Fruit fly (Drosophila melanogaster) whole organism, embryonic: ENCODE measurements around the gene Cp16.
A peak's percentile ranks its signal among the peaks of the same experiment; 100 is the strongest.

Experiments
- Adf1 ChIP-seq: fragments of 200-800 bp; sonication (Bioruptor generic); IDR thresholded peaks from 2 replicates; pipeline ENCODE4 v1.3.6; 2022; ENCODE audit warnings: missing biosample characterization, missing genetic modification characterization
- BEAF-32 ChIP-seq: fragments of 200-800 bp; sonication (Bioruptor generic); optimal IDR thresholded peaks from 3 replicates; lab custom pipeline; 2017; ENCODE audit warnings: missing biosample characterization, missing genetic modification characterization, mild to moderate bottlenecking, moderate library complexity, missing genetic modification reagents
- CG10366 ChIP-seq: fragments of 200-800 bp; sonication (Bioruptor generic); IDR thresholded peaks from 2 replicates; pipeline ENCODE4 v1.3.6; 2022; ENCODE audit warnings: missing biosample characterization, missing genetic modification characterization
- CG10654 ChIP-seq: fragments of 200-800 bp; sonication (Bioruptor generic); optimal IDR thresholded peaks from 2 replicates; lab custom pipeline; 2016; ENCODE audit warnings: missing biosample characterization, missing genetic modification characterization
- CG12104 ChIP-seq: fragments of 200-800 bp; sonication (Bioruptor generic); optimal IDR thresholded peaks from 3 replicates; lab custom pipeline; 2016; ENCODE audit warnings: missing biosample characterization, missing genetic modification characterization
- CG15073 ChIP-seq: fragments of 200-800 bp; sonication (Bioruptor generic); optimal IDR thresholded peaks from 2 replicates; lab custom pipeline; 2016; ENCODE audit warnings: missing biosample characterization, missing genetic modification characterization
- CG15514 ChIP-seq: fragments of 200-800 bp; sonication (Bioruptor generic); optimal IDR thresholded peaks from 3 replicates; lab custom pipeline; 2017; ENCODE audit warnings: missing biosample characterization, missing genetic modification characterization, mild to moderate bottlenecking, moderate library complexity, missing genetic modification reagents
- CG17361 ChIP-seq: fragments of 200-800 bp; sonication (Bioruptor generic); IDR thresholded peaks from 3 replicates; pipeline ENCODE4 v1.3.6; 2022; ENCODE audit warnings: missing biosample characterization, missing genetic modification characterization
- CG17612 ChIP-seq: fragments of 200-800 bp; sonication (Bioruptor generic); IDR thresholded peaks from 2 replicates; pipeline ENCODE4 v1.3.6; 2022; ENCODE audit warnings: missing biosample characterization, missing genetic modification characterization
- CG18599 ChIP-seq: fragments of 200-800 bp; sonication (Bioruptor generic); optimal IDR thresholded peaks from 3 replicates; lab custom pipeline; 2017; ENCODE audit warnings: missing biosample characterization, missing genetic modification characterization, mild to moderate bottlenecking, moderate library complexity, missing genetic modification reagents
- CG2120 ChIP-seq: fragments of 200-800 bp; sonication (Bioruptor generic); optimal IDR thresholded peaks from 3 replicates; lab custom pipeline; 2016; ENCODE audit warnings: missing biosample characterization, missing genetic modification characterization
- CG2199 ChIP-seq: fragments of 200-800 bp; sonication (Bioruptor generic); IDR thresholded peaks from 3 replicates; pipeline ENCODE4 v1.3.6; 2022; ENCODE audit warnings: missing biosample characterization, missing genetic modification characterization
- CG30403 ChIP-seq: fragments of 200-800 bp; sonication (Bioruptor generic); optimal IDR thresholded peaks from 3 replicates; lab custom pipeline; 2016; ENCODE audit warnings: missing biosample characterization, missing genetic modification characterization
- CG3281 ChIP-seq: fragments of 200-800 bp; sonication (Bioruptor generic); optimal IDR thresholded peaks from 3 replicates; lab custom pipeline; 2017; ENCODE audit warnings: missing biosample characterization, mild to moderate bottlenecking, missing genetic modification characterization
- CG3847 ChIP-seq: fragments of 200-800 bp; sonication (Bioruptor generic); IDR thresholded peaks from 2 replicates; pipeline ENCODE4 v1.3.6; 2022; ENCODE audit warnings: missing biosample characterization, missing genetic modification characterization
- CG3995 ChIP-seq: fragments of 200-800 bp; sonication (Bioruptor generic); optimal IDR thresholded peaks from 3 replicates; lab custom pipeline; 2016; ENCODE audit warnings: missing biosample characterization, missing genetic modification characterization
- CG6254 ChIP-seq: fragments of 200-800 bp; sonication (Bioruptor generic); optimal IDR thresholded peaks from 3 replicates; lab custom pipeline; 2017; ENCODE audit warnings: mild to moderate bottlenecking, missing biosample characterization, missing genetic modification reagents, missing genetic modification characterization
- CG6813 ChIP-seq: fragments of 200-800 bp; sonication (Bioruptor generic); optimal IDR thresholded peaks from 2 replicates; lab custom pipeline; 2017; ENCODE audit warnings: missing biosample characterization, missing genetic modification characterization, mild to moderate bottlenecking, moderate library complexity, missing genetic modification reagents
- CG7745 ChIP-seq: fragments of 200-800 bp; sonication (Bioruptor generic); optimal IDR thresholded peaks from 2 replicates; lab custom pipeline; 2018; ENCODE audit warnings: missing biosample characterization, mild to moderate bottlenecking, missing genetic modification characterization, moderate library complexity
- CG8388 ChIP-seq: fragments of 200-800 bp; sonication (Bioruptor generic); optimal IDR thresholded peaks from 2 replicates; lab custom pipeline; 2019; ENCODE audit warnings: missing biosample characterization, mild to moderate bottlenecking, missing genetic modification characterization, moderate library complexity
- CG9876 ChIP-seq: fragments of 200-800 bp; sonication (Bioruptor generic); optimal IDR thresholded peaks from 2 replicates; lab custom pipeline; 2016; ENCODE audit warnings: missing biosample characterization, missing genetic modification characterization
- CHES-1-like ChIP-seq: fragments of 200-800 bp; sonication (Bioruptor generic); optimal IDR thresholded peaks from 2 replicates; lab custom pipeline; 2016; ENCODE audit warnings: missing biosample characterization, missing genetic modification characterization
- CkIIα-i1 ChIP-seq: fragments of 200-800 bp; sonication (Bioruptor generic); IDR thresholded peaks from 2 replicates; pipeline ENCODE4 v1.3.6; 2022; ENCODE audit warnings: missing biosample characterization, missing genetic modification characterization
- Doc2 ChIP-seq: fragments of 200-800 bp; sonication (Bioruptor generic); IDR thresholded peaks from 2 replicates; pipeline ENCODE4 v1.3.6; 2022; ENCODE audit warnings: missing biosample characterization, missing genetic modification characterization
- Fer1 ChIP-seq: fragments of 200-800 bp; sonication (Bioruptor generic); optimal IDR thresholded peaks from 2 replicates; lab custom pipeline; 2017; ENCODE audit warnings: missing biosample characterization, mild to moderate bottlenecking, missing genetic modification characterization
- Hmx ChIP-seq: fragments of 200-800 bp; sonication (Bioruptor generic); optimal IDR thresholded peaks from 2 replicates; lab custom pipeline; 2016; ENCODE audit warnings: missing biosample characterization, missing genetic modification characterization
- Hr39 ChIP-seq: fragments of >200 bp; optimal IDR thresholded peaks from 2 replicates; lab custom pipeline; 2017
- Hr78 ChIP-seq, 2 experiments: fragments of 200-800 bp in 1 of 2; fragments of >200 bp in 1 of 2; sonication (Bioruptor generic) in 1 of 2; optimal IDR thresholded peaks; 2 replicates each; lab custom pipeline; 2017 to 2019; ENCODE audit warnings: missing biosample characterization in 2 of 2, missing genetic modification characterization in 2 of 2, mild to moderate bottlenecking in 1 of 2, moderate library complexity in 1 of 2
- Jarid2 ChIP-seq: fragments of 200-800 bp; sonication (Bioruptor generic); optimal IDR thresholded peaks from 3 replicates; lab custom pipeline; 2017; ENCODE audit warnings: mild to moderate bottlenecking, missing biosample characterization, missing genetic modification reagents, missing genetic modification characterization
- Med ChIP-seq: fragments of 200-800 bp; sonication (Bioruptor generic); peaks from one replicate; lab custom pipeline; 2016; ENCODE audit warnings: missing biosample characterization, missing genetic modification characterization, mild to moderate bottlenecking, inconsistent platforms, moderate library complexity
- TFAM ChIP-seq: fragments of 200-800 bp; sonication (Bioruptor generic); optimal IDR thresholded peaks from 2 replicates; lab custom pipeline; 2017; ENCODE audit warnings: missing biosample characterization, missing genetic modification characterization, inconsistent platforms
- Vsx1 ChIP-seq: fragments of 200-800 bp; sonication (Bioruptor generic); optimal IDR thresholded peaks from 2 replicates; lab custom pipeline; 2017; ENCODE audit warnings: missing biosample characterization, mild to moderate bottlenecking, missing genetic modification characterization, missing genetic modification reagents
- Xrp1 ChIP-seq: fragments of 200-800 bp; sonication (Bioruptor generic); IDR thresholded peaks from 2 replicates; pipeline ENCODE4 v1.3.6; 2022; ENCODE audit warnings: missing biosample characterization, missing genetic modification characterization
- br ChIP-seq: fragments of >200 bp; optimal IDR thresholded peaks from 2 replicates; lab custom pipeline; 2017
- dimm ChIP-seq: fragments of 200-800 bp; sonication (Bioruptor generic); IDR thresholded peaks from 2 replicates; pipeline ENCODE4 v1.3.6; 2022; ENCODE audit warnings: missing biosample characterization, missing genetic modification characterization
- disco-r ChIP-seq: fragments of 200-800 bp; sonication (Bioruptor generic); optimal IDR thresholded peaks from 2 replicates; lab custom pipeline; 2016; ENCODE audit warnings: missing biosample characterization, missing genetic modification characterization
- ems ChIP-seq: fragments of 200-800 bp; sonication (Bioruptor generic); optimal IDR thresholded peaks from 3 replicates; lab custom pipeline; 2016; ENCODE audit warnings: missing biosample characterization, missing genetic modification characterization
- en ChIP-seq: fragments of 200-800 bp; sonication (Bioruptor generic); optimal IDR thresholded peaks from 2 replicates; lab custom pipeline; 2016; ENCODE audit warnings: missing biosample characterization, missing genetic modification characterization
- gfzf ChIP-seq: fragments of 200-800 bp; sonication (Bioruptor generic); optimal IDR thresholded peaks from 2 replicates; lab custom pipeline; 2016; ENCODE audit warnings: missing biosample characterization, mild to moderate bottlenecking, missing genetic modification characterization, moderate library complexity
- insv ChIP-seq, 2 experiments: fragments of 200-800 bp; sonication (Bioruptor generic); optimal IDR thresholded peaks; 3 replicates each; lab custom pipeline; 2016 to 2018; ENCODE audit warnings: missing biosample characterization in 2 of 2, missing genetic modification characterization in 2 of 2
- lab ChIP-seq: fragments of 200-800 bp; sonication (Bioruptor generic); optimal IDR thresholded peaks from 3 replicates; lab custom pipeline; 2017; ENCODE audit warnings: missing biosample characterization, missing genetic modification characterization, mild to moderate bottlenecking, moderate library complexity, missing genetic modification reagents
- lov ChIP-seq, 2 experiments: fragments of 200-800 bp in 1 of 2; fragments of >200 bp in 1 of 2; sonication (Bioruptor generic) in 1 of 2; IDR thresholded peaks in 1 of 2; optimal IDR thresholded peaks in 1 of 2; 2 replicates in 1 of 2; 3 replicates in 1 of 2; pipeline versions ENCODE4 v1.3.6 to Lab custom; 2017 to 2022; ENCODE audit warnings: missing biosample characterization in 1 of 2, missing genetic modification characterization in 1 of 2
- mam ChIP-seq: fragments of 200-800 bp; sonication (Bioruptor generic); optimal IDR thresholded peaks from 3 replicates; lab custom pipeline; 2016; ENCODE audit warnings: missing biosample characterization, missing genetic modification characterization
- mirr ChIP-seq: fragments of 200-800 bp; sonication (Bioruptor generic); optimal IDR thresholded peaks from 3 replicates; lab custom pipeline; 2018; ENCODE audit warnings: missing biosample characterization, mild to moderate bottlenecking, missing genetic modification characterization
- nerfin-1 ChIP-seq: fragments of 200-800 bp; sonication (Bioruptor generic); optimal IDR thresholded peaks from 3 replicates; lab custom pipeline; 2019; ENCODE audit warnings: missing biosample characterization, mild to moderate bottlenecking, missing genetic modification characterization, moderate library complexity
- nom ChIP-seq: fragments of 200-800 bp; sonication (Bioruptor generic); optimal IDR thresholded peaks from 2 replicates; lab custom pipeline; 2017; ENCODE audit warnings: missing biosample characterization, missing genetic modification characterization, mild to moderate bottlenecking, moderate library complexity, missing genetic modification reagents
- psq ChIP-seq: fragments of 200-800 bp; sonication (Bioruptor generic); optimal IDR thresholded peaks from 2 replicates; lab custom pipeline; 2017; ENCODE audit warnings: missing biosample characterization, missing genetic modification characterization
- pum ChIP-seq: fragments of 200-800 bp; sonication (Bioruptor generic); optimal IDR thresholded peaks from 2 replicates; lab custom pipeline; 2016; ENCODE audit warnings: missing biosample characterization, missing genetic modification characterization
- sob ChIP-seq: fragments of 200-800 bp; sonication (Bioruptor generic); IDR thresholded peaks from 2 replicates; pipeline ENCODE4 v1.3.6; 2022; ENCODE audit warnings: missing biosample characterization, missing genetic modification characterization
- vvl ChIP-seq: fragments of 200-800 bp; sonication (Bioruptor generic); IDR thresholded peaks from 2 replicates; pipeline ENCODE4 v1.3.6; 2022; ENCODE audit warnings: missing biosample characterization, missing genetic modification characterization

Cp16 gene

DNA sequence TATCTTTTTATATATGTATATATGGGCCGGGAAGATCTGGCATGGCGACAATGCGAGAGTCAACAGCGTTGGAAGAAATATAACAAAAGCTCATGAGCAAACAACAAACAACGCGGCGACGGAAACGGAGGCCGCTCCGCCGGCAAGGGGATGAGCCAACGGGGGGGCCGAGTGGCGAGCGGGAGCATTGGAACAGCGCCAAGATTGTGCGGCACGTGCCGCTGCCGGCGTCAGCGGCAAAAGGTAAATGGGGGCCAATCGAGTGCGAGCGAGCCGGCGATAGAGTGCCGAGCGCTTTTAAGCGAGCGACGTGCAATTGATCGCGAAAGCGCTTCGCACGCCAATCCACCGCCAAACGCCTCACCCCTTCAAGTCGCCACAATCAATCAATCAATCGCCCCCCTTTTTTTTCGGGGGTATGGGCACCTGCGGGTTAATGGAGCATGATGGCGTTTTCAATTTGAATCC, 35.2 kb upstream of the Cp16 start (continued):
- TF ChIP-seq pum (GFP tag; lab: Kevin White, UChicago): peak; percentile 1
- no peak for TF ChIP-seq en (GFP tag; lab: Kevin White, UChicago)
- TF ChIP-seq CG12104 (GFP tag; lab: Kevin White, UChicago): peak; percentile 56
- peak; percentile 89 for TF ChIP-seq Vsx1 (GFP tag; lab: Kevin White, UChicago)
- TF ChIP-seq Fer1 (GFP tag; lab: Kevin White, UChicago): peak; percentile 83
- no peak for TF ChIP-seq CG9876 (GFP tag; lab: Kevin White, UChicago)
- no peak for TF ChIP-seq lov (optimal IDR thresholded peaks at IDR 0.05; lab: Kevin White, UChicago)
- 0 out of 3 replicates have a peak, but pooled peaks have one; percentile 25 for TF ChIP-seq lov (GFP tag; IDR thresholded peaks at IDR 0.05; lab: Robert Waterston, UW)
- peak; percentile 15 for TF ChIP-seq CG7745 (tag; lab: Kevin White, UChicago)
- peak; percentile 79 for TF ChIP-seq mirr (GFP tag; lab: Kevin White, UChicago)
- TF ChIP-seq disco-r (GFP tag; lab: Kevin White, UChicago): no peak
- no peak for TF ChIP-seq Doc2 (GFP tag; lab: Robert Waterston, UW)
- TF ChIP-seq nom (GFP tag; lab: Kevin White, UChicago): peak; percentile 73
- TF ChIP-seq CG6813 (GFP tag; lab: Kevin White, UChicago): peak; percentile 88
- TF ChIP-seq vvl (GFP tag; lab: Robert Waterston, UW): peak; percentile 59; the same call in 1 of the 2 replicates
- peak; percentile 93 for TF ChIP-seq Med (GFP tag; lab: Kevin White, UChicago)
- TF ChIP-seq CG17361 (GFP tag; lab: Robert Waterston, UW): peak; percentile 28; the same call in 1 of the 3 replicates
- TF ChIP-seq psq (GFP tag; lab: Kevin White, UChicago): peak; percentile 54
- no peak for TF ChIP-seq mam (GFP tag; lab: Kevin White, UChicago)
- TF ChIP-seq gfzf (GFP tag; lab: Kevin White, UChicago): no peak
- TF ChIP-seq CG2199: no peak
- TF ChIP-seq CG6254: peak; percentile 77
- TF ChIP-seq CG3281 (GFP tag; lab: Kevin White, UChicago): peak; percentile 70
- TF ChIP-seq Xrp1 (GFP tag; lab: Robert Waterston, UW): peak; percentile 80
- peak; percentile 74 for TF ChIP-seq sob (GFP tag; lab: Robert Waterston, UW)
- peak; percentile 32 for TF ChIP-seq ems (GFP tag; lab: Kevin White, UChicago)
- peak; percentile 94 for TF ChIP-seq Adf1
- peak; percentile 71 for TF ChIP-seq Jarid2
- peak; percentile 8 for TF ChIP-seq CHES-1-like
- peak; percentile 46 for TF ChIP-seq CG10654 (GFP tag; lab: Kevin White, UChicago)
- TF ChIP-seq CG30403 (GFP tag; lab: Kevin White, UChicago): no peak
- peak; percentile 96 for TF ChIP-seq lab (GFP tag; lab: Kevin White, UChicago)
- TF ChIP-seq TFAM (GFP tag; lab: Kevin White, UChicago): no peak
- TF ChIP-seq CG3847 (GFP tag; lab: Robert Waterston, UW): 0 out of 2 replicates have a peak, but pooled peaks have one; percentile 20
- TF ChIP-seq CkIIα-i1 (GFP tag; lab: Robert Waterston, UW): no peak
- 0 out of 2 replicates have a peak, but pooled peaks have one; percentile 28 for TF ChIP-seq dimm
- no peak for TF ChIP-seq BEAF-32 (GFP tag; lab: Kevin White, UChicago)
- peak; percentile 39; the same call in 1 of the 2 replicates for TF ChIP-seq CG10366
- peak; percentile 22 for TF ChIP-seq CG2120
- TF ChIP-seq CG3995 (GFP tag; lab: Kevin White, UChicago): peak; percentile 22
- TF ChIP-seq CG8388: peak; percentile 8
- peak; percentile 88 for TF ChIP-seq CG18599 (GFP tag; lab: Kevin White, UChicago)
- TF ChIP-seq br (lab: Kevin White, UChicago): no peak
- no peak for TF ChIP-seq CG17612
- no peak for TF ChIP-seq Hr39 (lab: Kevin White, UChicago)
- peak; percentile 82 for TF ChIP-seq CG15514 (GFP tag; lab: Kevin White, UChicago)
- no peak for TF ChIP-seq CG15073 (GFP tag; lab: Kevin White, UChicago)
- peak; percentile 50 for TF ChIP-seq nerfin-1 (tag; lab: Kevin White, UChicago)
- TF ChIP-seq Hr78 (GFP tag; optimal IDR thresholded peaks at IDR 0.05; lab: Kevin White, UChicago): peak in 1 of 2 experiments; percentile 82
- no peak for TF ChIP-seq Hmx (GFP tag; lab: Kevin White, UChicago)
- TF ChIP-seq insv (GFP tag; optimal IDR thresholded peaks at IDR 0.05; lab: Kevin White, UChicago): peak in 1 of 2 experiments; percentile 28
